Worm (Caenorhabditis elegans) whole organism, L1 larva: ENCODE data around the gene C33F10.11.
A peak's percentile ranks its signal among the peaks of the same experiment; 100 is the strongest.

Source experiments
- C04F5.9 ChIP-seq: sonication (generic microtip); optimal IDR thresholded peaks from 2 replicates; lab custom pipeline; 2016; ENCODE audit warnings: missing genetic modification characterization, missing compliant biosample characterization
- C34B4.2 ChIP-seq: sonication (generic microtip); optimal IDR thresholded peaks from 2 replicates; lab custom pipeline; 2017; ENCODE audit warnings: mild to moderate bottlenecking, missing genetic modification characterization, missing compliant biosample characterization
- F16B12.6 ChIP-seq: fragments of 150-350 bp; optimal IDR thresholded peaks from 2 replicates; lab custom pipeline; 2014; ENCODE audit warnings: missing biosample characterization, missing genetic modification characterization
- Y116A8C.19 ChIP-seq: sonication (generic microtip); optimal IDR thresholded peaks from 2 replicates; lab custom pipeline; 2016; ENCODE audit warnings: missing compliant biosample characterization, missing genetic modification characterization, borderline replicate concordance
- alr-1 ChIP-seq: fragments of 200-800 bp; sonication (Bioruptor generic); optimal IDR thresholded peaks from 2 replicates; lab custom pipeline; 2018; ENCODE audit warnings: borderline replicate concordance, mild to moderate bottlenecking, missing genetic modification characterization, missing compliant biosample characterization
- blmp-1 ChIP-seq: fragments of 150-350 bp; optimal IDR thresholded peaks from 2 replicates; lab custom pipeline; 2014; ENCODE audit warnings: missing biosample characterization, missing genetic modification characterization
- ceh-63 ChIP-seq: fragments of 200-800 bp; sonication (Bioruptor generic); optimal IDR thresholded peaks from 2 replicates; lab custom pipeline; 2018; ENCODE audit warnings: mild to moderate bottlenecking, missing genetic modification characterization, missing compliant biosample characterization
- ceh-8 ChIP-seq: fragments of 200-800 bp; sonication (Bioruptor generic); optimal IDR thresholded peaks from 2 replicates; lab custom pipeline; 2018; ENCODE audit warnings: mild to moderate bottlenecking, missing genetic modification characterization, moderate library complexity, missing compliant biosample characterization
- ceh-82 ChIP-seq, 3 experiments: fragments of 150-350 bp in 1 of 3; sonication (generic microtip) in 2 of 3; optimal IDR thresholded peaks; 2 replicates each; lab custom pipeline; 2014 to 2017; ENCODE audit warnings: missing biosample characterization in 3 of 3, missing genetic modification characterization in 3 of 3
- ceh-88 ChIP-seq: fragments of 200-800 bp; sonication (Bioruptor generic); IDR thresholded peaks from 2 replicates; pipeline ENCODE4 v1.3.6; 2022; ENCODE audit warnings: missing genetic modification characterization, missing compliant biosample characterization
- ces-1 ChIP-seq: fragments of 150-350 bp; optimal IDR thresholded peaks from 2 replicates; lab custom pipeline; 2014; ENCODE audit warnings: missing biosample characterization, missing genetic modification reagents, missing genetic modification characterization
- dsc-1 ChIP-seq: sonication (generic microtip); optimal IDR thresholded peaks from 2 replicates; lab custom pipeline; 2016; ENCODE audit warnings: mild to moderate bottlenecking, missing genetic modification characterization, missing compliant biosample characterization
- egl-27 ChIP-seq, 2 experiments: fragments of 150-350 bp in 1 of 2; sonication (generic microtip); optimal IDR thresholded peaks; 3 replicates each; lab custom pipeline; 2017 to 2018; ENCODE audit warnings: missing biosample characterization in 2 of 2, missing genetic modification characterization in 2 of 2, missing genetic modification reagents in 2 of 2
- elt-2 ChIP-seq: sonication (generic microtip); optimal IDR thresholded peaks from 2 replicates; lab custom pipeline; 2016; ENCODE audit warnings: missing genetic modification characterization, mild to moderate bottlenecking, inconsistent platforms, missing compliant biosample characterization, missing genetic modification reagents
- elt-3 ChIP-seq, 6 experiments: fragments of 150-350 bp in 1 of 6; sonication (generic microtip); optimal IDR thresholded peaks; 2 replicates each; lab custom pipeline; 2017 to 2018; ENCODE audit warnings: missing biosample characterization in 6 of 6, missing genetic modification characterization in 6 of 6, inconsistent platforms in 1 of 6
- ets-5 ChIP-seq: fragments of 200-800 bp; sonication (Bioruptor generic); IDR thresholded peaks from 2 replicates; pipeline ENCODE4 v1.3.6; 2022; ENCODE audit warnings: missing genetic modification characterization, missing compliant biosample characterization
- fkh-10 ChIP-seq: sonication (generic microtip); optimal IDR thresholded peaks from 2 replicates; lab custom pipeline; 2017; ENCODE audit warnings: missing biosample characterization, missing genetic modification reagents, missing genetic modification characterization
- hlh-17 ChIP-seq: fragments of 200-800 bp; sonication (Bioruptor generic); optimal IDR thresholded peaks from 2 replicates; lab custom pipeline; 2018; ENCODE audit warnings: missing genetic modification characterization, mild to moderate bottlenecking, missing compliant biosample characterization, moderate library complexity, borderline replicate concordance
- hlh-4 ChIP-seq: sonication (generic microtip); optimal IDR thresholded peaks from 2 replicates; lab custom pipeline; 2016; ENCODE audit warnings: mild to moderate bottlenecking, missing genetic modification characterization, missing compliant biosample characterization
- hpl-2 ChIP-seq: fragments of 150-350 bp; optimal IDR thresholded peaks from 2 replicates; lab custom pipeline; 2014; ENCODE audit warnings: missing biosample characterization, missing genetic modification reagents, missing genetic modification characterization
- irx-1 ChIP-seq: sonication (generic microtip); optimal IDR thresholded peaks from 2 replicates; lab custom pipeline; 2016; ENCODE audit warnings: missing genetic modification characterization, missing compliant biosample characterization
- lin-35 ChIP-seq, 2 experiments: fragments of 150-350 bp; optimal IDR thresholded peaks; 2 replicates each; lab custom pipeline; 2014; ENCODE audit warnings: missing biosample characterization in 2 of 2, missing genetic modification characterization in 2 of 2, missing genetic modification reagents in 2 of 2
- lin-39 ChIP-seq: fragments of 150-350 bp; optimal IDR thresholded peaks from 2 replicates; lab custom pipeline; 2014; ENCODE audit warnings: missing biosample characterization, missing genetic modification reagents, missing genetic modification characterization
- lsy-2 ChIP-seq, 2 experiments: fragments of 150-350 bp; optimal IDR thresholded peaks; 2 replicates each; lab custom pipeline; 2014; ENCODE audit warnings: missing biosample characterization in 2 of 2, missing genetic modification characterization in 2 of 2
- mep-1 ChIP-seq: fragments of 150-350 bp; optimal IDR thresholded peaks from 2 replicates; lab custom pipeline; 2014; ENCODE audit warnings: missing biosample characterization, missing genetic modification characterization
- nhr-20 ChIP-seq: sonication (generic microtip); optimal IDR thresholded peaks from 2 replicates; lab custom pipeline; 2016; ENCODE audit warnings: mild to moderate bottlenecking, missing genetic modification characterization, missing compliant biosample characterization
- nhr-237 ChIP-seq: fragments of 150-350 bp; optimal IDR thresholded peaks from 2 replicates; lab custom pipeline; 2014; ENCODE audit warnings: missing biosample characterization, missing genetic modification characterization
- nhr-28 ChIP-seq: fragments of 150-350 bp; optimal IDR thresholded peaks from 2 replicates; lab custom pipeline; 2014; ENCODE audit warnings: missing biosample characterization, missing genetic modification characterization
- nhr-71 ChIP-seq: sonication (generic microtip); optimal IDR thresholded peaks from 2 replicates; lab custom pipeline; 2016; ENCODE audit warnings: mild to moderate bottlenecking, missing genetic modification characterization, moderate library complexity, missing compliant biosample characterization
- nhr-76 ChIP-seq: sonication (generic microtip); optimal IDR thresholded peaks from 2 replicates; lab custom pipeline; 2017; ENCODE audit warnings: missing biosample characterization, missing genetic modification characterization
- nhr-77 ChIP-seq: fragments of 150-350 bp; optimal IDR thresholded peaks from 2 replicates; lab custom pipeline; 2014; ENCODE audit warnings: missing biosample characterization, missing genetic modification characterization
- nhr-85 ChIP-seq: sonication (generic microtip); peaks from one replicate; lab custom pipeline; 2016; ENCODE audit warnings: missing genetic modification characterization, inconsistent platforms, missing compliant biosample characterization
- nhr-90 ChIP-seq: sonication (generic microtip); optimal IDR thresholded peaks from 2 replicates; lab custom pipeline; 2016; ENCODE audit warnings: mild to moderate bottlenecking, missing genetic modification characterization, missing compliant biosample characterization; ENCODE audit not compliant: poor library complexity
- pag-3 ChIP-seq: sonication (generic microtip); optimal IDR thresholded peaks from 2 replicates; lab custom pipeline; 2017; ENCODE audit warnings: missing genetic modification characterization, mild to moderate bottlenecking, missing compliant biosample characterization, antibody characterized with exemption, borderline replicate concordance; ENCODE audit not compliant: insufficient read depth
- pax-3 ChIP-seq: fragments of 200-800 bp; sonication (Bioruptor generic); optimal IDR thresholded peaks from 2 replicates; lab custom pipeline; 2018; ENCODE audit warnings: mild to moderate bottlenecking, missing genetic modification characterization, moderate library complexity, missing compliant biosample characterization
- pqm-1 ChIP-seq: sonication (generic microtip); optimal IDR thresholded peaks from 3 replicates; lab custom pipeline; 2017; ENCODE audit warnings: missing biosample characterization, missing genetic modification characterization
- sup-37 ChIP-seq: fragments of 200-800 bp; sonication (Bioruptor generic); optimal IDR thresholded peaks from 2 replicates; lab custom pipeline; 2018; ENCODE audit warnings: mild to moderate bottlenecking, missing genetic modification characterization, missing compliant biosample characterization
- tlp-1 ChIP-seq: fragments of 150-350 bp; optimal IDR thresholded peaks from 2 replicates; lab custom pipeline; 2014; ENCODE audit warnings: missing biosample characterization, missing genetic modification characterization
- unc-62 ChIP-seq: fragments of 150-350 bp; optimal IDR thresholded peaks from 2 replicates; lab custom pipeline; 2014; ENCODE audit warnings: missing biosample characterization, missing genetic modification reagents, missing genetic modification characterization
- unc-98 ChIP-seq: fragments of 200-800 bp; sonication (Bioruptor generic); IDR thresholded peaks from 2 replicates; pipeline ENCODE4 v1.3.6; 2022; ENCODE audit warnings: missing genetic modification characterization, missing compliant biosample characterization
- vab-15 ChIP-seq: sonication (generic microtip); optimal IDR thresholded peaks from 2 replicates; lab custom pipeline; 2017; ENCODE audit warnings: missing genotype, mild to moderate bottlenecking, missing genetic modification characterization, missing compliant biosample characterization
- zag-1 ChIP-seq: fragments of 150-350 bp; optimal IDR thresholded peaks from 2 replicates; lab custom pipeline; 2014; ENCODE audit warnings: missing biosample characterization, missing genetic modification characterization
- zip-4 ChIP-seq: fragments of 200-800 bp; sonication (Bioruptor generic); optimal IDR thresholded peaks from 2 replicates; lab custom pipeline; 2018; ENCODE audit warnings: mild to moderate bottlenecking, missing genetic modification characterization, moderate library complexity, missing compliant biosample characterization
- ztf-11 ChIP-seq, 2 experiments: sonication (generic microtip); optimal IDR thresholded peaks; 2 replicates each; lab custom pipeline; 2016 to 2017; ENCODE audit warnings: missing genetic modification characterization in 2 of 2, missing biosample characterization in 1 of 2, missing compliant biosample characterization in 1 of 2
- ztf-4 ChIP-seq: fragments of 150-350 bp; optimal IDR thresholded peaks from 2 replicates; lab custom pipeline; 2014; ENCODE audit warnings: missing biosample characterization, missing genetic modification characterization

Gene C33F10.11

ce11 chrII:4797071-4797470 lies 37.6 kb downstream of the C33F10.11 start, which contains the start of gene C33F10.14 (continued):
- TF ChIP-seq F16B12.6 (tag; lab: Kevin White, UChicago) = no peak

ce11 chrII:4795461-4795860 lies 39.2 kb downstream of the C33F10.11 start, which contains the start of gene C33F10.4:
C33F10.4 (plus strand) TSS chrII:4795761.
- no peak for TF ChIP-seq elt-3 (tag; optimal IDR thresholded peaks at IDR 0.05; lab: Kevin White, UChicago)
- no peak for TF ChIP-seq C34B4.2 (tag; lab: Kevin White, UChicago)
- TF ChIP-seq mep-1 = no peak
- TF ChIP-seq lin-39 (tag; lab: Kevin White, UChicago) = no peak
- TF ChIP-seq ceh-63 (GFP tag; lab: Kevin White, UChicago) = no peak

- TF ChIP-seq pag-3 (tag; lab: Kevin White, UChicago) = no peak
- no peak for TF ChIP-seq ceh-82 (tag; optimal IDR thresholded peaks at IDR 0.05; lab: Kevin White, UChicago)
- no peak for TF ChIP-seq nhr-77 (tag; lab: Kevin White, UChicago)
- TF ChIP-seq fkh-10 (GFP tag; lab: Kevin White, UChicago) = no peak
- no peak for TF ChIP-seq F16B12.6 (tag; lab: Kevin White, UChicago)
- TF ChIP-seq nhr-71 = no peak
- TF ChIP-seq tlp-1 (tag; lab: Kevin White, UChicago) = no peak
- TF ChIP-seq lin-39 (tag; lab: Kevin White, UChicago) = no peak
- no peak for TF ChIP-seq vab-15 (tag; lab: Kevin White, UChicago)
- TF ChIP-seq dsc-1 (tag; lab: Kevin White, UChicago) = no peak
- no peak for TF ChIP-seq zip-4 (GFP tag; lab: Kevin White, UChicago)
- TF ChIP-seq egl-27 (tag; optimal IDR thresholded peaks at IDR 0.05; lab: Kevin White, UChicago) = no peak
Measured at ce11 chrII:4793320-4793719, 41.3 kb downstream of the C33F10.11 start.

ce11 chrII:4791272-4791671 lies 43.4 kb downstream of the C33F10.11 start, which contains the start of gene F26G1.1:
F26G1.1 (plus strand) TSS chrII:4791618.
- no peak for TF ChIP-seq hlh-17 (GFP tag; lab: Kevin White, UChicago)
- TF ChIP-seq sup-37 (GFP tag; lab: Kevin White, UChicago) = peak; percentile 61
- TF ChIP-seq C04F5.9 (tag; lab: Kevin White, UChicago) = peak; percentile 74
- TF ChIP-seq ces-1 (GFP tag; lab: Kevin White, UChicago) = no peak
- TF ChIP-seq zag-1 (tag; lab: Kevin White, UChicago) = no peak
- no peak for TF ChIP-seq nhr-76 (tag; lab: Kevin White, UChicago)
- peak; percentile 75 for TF ChIP-seq nhr-20 (tag; lab: Kevin White, UChicago)
- no peak for TF ChIP-seq alr-1 (tag; lab: Kevin White, UChicago)
- TF ChIP-seq unc-62 (GFP tag; lab: Kevin White, UChicago) = no peak
- TF ChIP-seq hlh-4 (tag; lab: Kevin White, UChicago) = peak; percentile 79
- TF ChIP-seq irx-1 (tag; lab: Kevin White, UChicago) = peak; percentile 96
- no peak for TF ChIP-seq nhr-237
- TF ChIP-seq ztf-4 = no peak
- peak; percentile 90 for TF ChIP-seq dsc-1 (tag; lab: Kevin White, UChicago)
- peak; percentile 93 for TF ChIP-seq nhr-90 (tag; lab: Kevin White, UChicago)
- peak; percentile 90 for TF ChIP-seq nhr-85 (tag; lab: Kevin White, UChicago)
- peak; percentile 42 for TF ChIP-seq ceh-8 (GFP tag; lab: Kevin White, UChicago)
- TF ChIP-seq nhr-71 = peak; percentile 85
- peak in 1 of 2 experiments; percentile 94 for TF ChIP-seq ztf-11 (tag; optimal IDR thresholded peaks at IDR 0.05; lab: Kevin White, UChicago)
- TF ChIP-seq ets-5 (GFP tag; lab: Robert Waterston, UW) = no peak
- TF ChIP-seq elt-2 (tag; lab: Kevin White, UChicago) = peak; percentile 92
- peak; percentile 90 for TF ChIP-seq pax-3 (tag; lab: Kevin White, UChicago)
- TF ChIP-seq lsy-2 (tag; optimal IDR thresholded peaks at IDR 0.05; lab: Kevin White, UChicago) = peak; percentile 67 to 74
- TF ChIP-seq nhr-28 (tag; lab: Kevin White, UChicago) = no peak
- no peak for TF ChIP-seq pqm-1 (tag; lab: Kevin White, UChicago)
- peak; percentile 46 for TF ChIP-seq blmp-1 (tag; lab: Kevin White, UChicago)
- peak; percentile 35; the same call in 1 of the 2 replicates for TF ChIP-seq ceh-88 (GFP tag; lab: Robert Waterston, UW)
- no peak for TF ChIP-seq hpl-2
- no peak for TF ChIP-seq elt-3 (tag; optimal IDR thresholded peaks at IDR 0.05; lab: Kevin White, UChicago)
- TF ChIP-seq egl-27 (tag; optimal IDR thresholded peaks at IDR 0.05; lab: Kevin White, UChicago) = no peak
- peak; percentile 82 for TF ChIP-seq unc-98 (GFP tag; lab: Robert Waterston, UW)
- peak; percentile 64 for TF ChIP-seq Y116A8C.19
- TF ChIP-seq lin-35 (GFP tag; optimal IDR thresholded peaks at IDR 0.05; lab: Kevin White, UChicago) = peak; percentile 90 to 95
